Worm (Caenorhabditis elegans) whole organism, L4 larva: ENCODE measurements around the gene ZC513.14.

Experiments used
- F49E8.2 ChIP-seq: sonication (generic microtip); optimal IDR thresholded peaks from 2 replicates; lab custom pipeline; 2016; ENCODE audit warnings: missing compliant biosample characterization, mild to moderate bottlenecking, missing genetic modification characterization, borderline replicate concordance
- R02D3.7 ChIP-seq: fragments of 150-350 bp; sonication (generic microtip); optimal IDR thresholded peaks from 3 replicates; lab custom pipeline; 2014; ENCODE audit warnings: missing biosample characterization, missing genetic modification characterization
- Y48G9A.11 ChIP-seq: fragments of 200-800 bp; sonication (Bioruptor generic); IDR thresholded peaks from 2 replicates; pipeline ENCODE4 v1.3.6; 2022; ENCODE audit warnings: missing genetic modification reagents, missing genetic modification characterization, missing compliant biosample characterization
- ZK546.5 ChIP-seq, 2 experiments: sonication (generic microtip); optimal IDR thresholded peaks; 2 replicates each; lab custom pipeline; 2017; ENCODE audit warnings: missing biosample characterization in 2 of 2, missing genetic modification characterization in 2 of 2
- aly-2 ChIP-seq: sonication (generic microtip); optimal IDR thresholded peaks from 2 replicates; lab custom pipeline; 2018; ENCODE audit warnings: missing biosample characterization, missing genetic modification characterization
- attf-4 ChIP-seq: sonication (generic microtip); optimal IDR thresholded peaks from 3 replicates; lab custom pipeline; 2017; ENCODE audit warnings: missing biosample characterization, missing genetic modification characterization
- ceh-32 ChIP-seq: sonication (generic microtip); optimal IDR thresholded peaks from 2 replicates; lab custom pipeline; 2016; ENCODE audit warnings: mild to moderate bottlenecking, missing genetic modification characterization, missing compliant biosample characterization; ENCODE audit not compliant: poor library complexity
- ceh-44 ChIP-seq: fragments of 200-800 bp; sonication (Bioruptor generic); IDR thresholded peaks from 2 replicates; pipeline ENCODE4 v1.3.6; 2022; ENCODE audit warnings: missing genetic modification reagents, missing genetic modification characterization, missing compliant biosample characterization
- ceh-62 ChIP-seq: sonication (generic microtip); optimal IDR thresholded peaks from 2 replicates; lab custom pipeline; 2017; ENCODE audit warnings: missing biosample characterization, missing genetic modification characterization
- ceh-82 ChIP-seq: sonication (generic microtip); optimal IDR thresholded peaks from 2 replicates; lab custom pipeline; 2017; ENCODE audit warnings: missing biosample characterization, missing genetic modification characterization
- ctbp-1 ChIP-seq: fragments of 200-800 bp; sonication (Bioruptor generic); IDR thresholded peaks from 2 replicates; pipeline ENCODE4 v1.3.6; 2022; ENCODE audit warnings: missing genetic modification reagents, missing genetic modification characterization, missing compliant biosample characterization
- daf-16 ChIP-seq, 3 experiments: sonication (generic microtip); optimal IDR thresholded peaks; 2 replicates each; lab custom pipeline; 2016 to 2017; ENCODE audit warnings: missing genetic modification characterization in 3 of 3, missing genetic modification reagents in 3 of 3, mild to moderate bottlenecking in 2 of 3, missing compliant biosample characterization in 2 of 3, missing biosample characterization in 1 of 3, moderate library complexity in 1 of 3
- daf-19 ChIP-seq: fragments of 200-800 bp; sonication (Bioruptor generic); conservative IDR thresholded peaks from 2 replicates; pipeline ENCODE4 v1.3.6; 2022; ENCODE audit warnings: missing genetic modification characterization, missing compliant biosample characterization
- dmd-6 ChIP-seq: fragments of 200-800 bp; sonication (Bioruptor generic); IDR thresholded peaks from 2 replicates; pipeline ENCODE4 v1.3.6; 2022; ENCODE audit warnings: missing genetic modification reagents, missing genetic modification characterization, missing compliant biosample characterization
- dmd-8 ChIP-seq: fragments of 200-800 bp; sonication (Bioruptor generic); IDR thresholded peaks from 2 replicates; pipeline ENCODE4 v1.3.6; 2022; ENCODE audit warnings: missing genetic modification characterization, missing compliant biosample characterization
- dpl-1 ChIP-seq: fragments of 150-350 bp; optimal IDR thresholded peaks from 2 replicates; lab custom pipeline; 2014; ENCODE audit warnings: missing biosample characterization, missing genetic modification reagents, missing genetic modification characterization
- duxl-1 ChIP-seq: sonication (generic microtip); optimal IDR thresholded peaks from 2 replicates; lab custom pipeline; 2016; ENCODE audit warnings: mild to moderate bottlenecking, missing genetic modification characterization, moderate library complexity, missing compliant biosample characterization; ENCODE audit not compliant: poor library complexity
- dve-1 ChIP-seq: sonication (generic microtip); optimal IDR thresholded peaks from 2 replicates; lab custom pipeline; 2017; ENCODE audit warnings: antibody characterized with exemption, mild to moderate bottlenecking, missing genetic modification characterization, missing compliant biosample characterization; ENCODE audit not compliant: insufficient read depth
- egl-27 ChIP-seq: sonication (generic microtip); optimal IDR thresholded peaks from 3 replicates; lab custom pipeline; 2017; ENCODE audit warnings: missing biosample characterization, missing genetic modification reagents, missing genetic modification characterization
- fos-1 ChIP-seq: fragments of 150-350 bp; optimal IDR thresholded peaks from 2 replicates; lab custom pipeline; 2014; ENCODE audit warnings: missing biosample characterization, missing genetic modification characterization
- gei-8 ChIP-seq: fragments of 200-800 bp; sonication (Bioruptor generic); optimal IDR thresholded peaks from 2 replicates; lab custom pipeline; 2018; ENCODE audit warnings: mild to moderate bottlenecking, missing genetic modification characterization, missing compliant biosample characterization
- hlh-11 ChIP-seq: fragments of 200-800 bp; sonication (Bioruptor generic); optimal IDR thresholded peaks from 2 replicates; lab custom pipeline; 2018; ENCODE audit warnings: mild to moderate bottlenecking, missing genetic modification characterization, missing compliant biosample characterization
- hmg-1.1 ChIP-seq: fragments of 200-800 bp; sonication (Bioruptor generic); IDR thresholded peaks from 2 replicates; pipeline ENCODE4 v1.3.6; 2022; ENCODE audit warnings: missing genetic modification reagents, missing genetic modification characterization, missing compliant biosample characterization
- lin-13 ChIP-seq: fragments of 150-350 bp; optimal IDR thresholded peaks from 2 replicates; lab custom pipeline; 2014; ENCODE audit warnings: missing biosample characterization, missing genetic modification reagents, missing genetic modification characterization
- lin-15B ChIP-seq: fragments of 150-350 bp; sonication (generic microtip); optimal IDR thresholded peaks from 3 replicates; lab custom pipeline; 2014; ENCODE audit warnings: missing biosample characterization, missing genetic modification characterization
- lin-39 ChIP-seq: fragments of 150-350 bp; optimal IDR thresholded peaks from 2 replicates; lab custom pipeline; 2014; ENCODE audit warnings: missing biosample characterization, missing genetic modification reagents, missing genetic modification characterization
- madf-5 ChIP-seq, 2 experiments: fragments of 200-800 bp; sonication (Bioruptor generic); IDR thresholded peaks; 2 replicates each; pipeline ENCODE4 v1.3.6; 2022; ENCODE audit warnings: missing compliant biosample characterization in 2 of 2, missing genetic modification characterization in 2 of 2
- mdl-1 ChIP-seq, 2 experiments: fragments of 150-350 bp in 1 of 2; sonication (generic microtip) in 1 of 2; optimal IDR thresholded peaks; 2 replicates each; lab custom pipeline; 2014 to 2017; ENCODE audit warnings: missing biosample characterization in 2 of 2, missing genetic modification characterization in 2 of 2
- mdt-29 ChIP-seq: fragments of 200-800 bp; sonication (Bioruptor generic); IDR thresholded peaks from 2 replicates; pipeline ENCODE4 v1.3.6; 2022; ENCODE audit warnings: missing genetic modification reagents, missing genetic modification characterization, missing compliant biosample characterization
- mes-2 ChIP-seq: sonication (generic microtip); optimal IDR thresholded peaks from 2 replicates; lab custom pipeline; 2016; ENCODE audit warnings: missing genotype, mild to moderate bottlenecking, missing genetic modification characterization, missing compliant biosample characterization; ENCODE audit not compliant: poor library complexity, severe bottlenecking
- mxl-3 ChIP-seq: fragments of 200-800 bp; sonication (Bioruptor generic); optimal IDR thresholded peaks from 2 replicates; lab custom pipeline; 2018; ENCODE audit warnings: mild to moderate bottlenecking, missing genetic modification characterization, missing compliant biosample characterization
- nhr-10 ChIP-seq: fragments of 150-350 bp; optimal IDR thresholded peaks from 2 replicates; lab custom pipeline; 2014; ENCODE audit warnings: missing biosample characterization, missing genetic modification characterization
- nhr-28 ChIP-seq: fragments of 150-350 bp; optimal IDR thresholded peaks from 2 replicates; lab custom pipeline; 2014; ENCODE audit warnings: missing biosample characterization, missing genetic modification characterization
- nhr-41 ChIP-seq: fragments of 200-800 bp; sonication (Bioruptor generic); IDR thresholded peaks from 2 replicates; pipeline ENCODE4 v1.3.6; 2022; ENCODE audit warnings: missing genetic modification reagents, missing genetic modification characterization, missing compliant biosample characterization
- nhr-76 ChIP-seq: fragments of 150-350 bp; optimal IDR thresholded peaks from 2 replicates; lab custom pipeline; 2014; ENCODE audit warnings: missing biosample characterization, missing genetic modification characterization
- pha-4 ChIP-seq, 2 experiments: fragments of 150-350 bp in 1 of 2; fragments of 200-800 bp in 1 of 2; sonication (Bioruptor generic) in 1 of 2; IDR thresholded peaks in 1 of 2; optimal IDR thresholded peaks in 1 of 2; 2 replicates each; pipeline versions ENCODE4 v1.3.6 to Lab custom; 2014 to 2022; ENCODE audit warnings: missing genetic modification characterization in 2 of 2, missing genetic modification reagents in 2 of 2, missing biosample characterization in 1 of 2, missing compliant biosample characterization in 1 of 2
- pqm-1 ChIP-seq: sonication (generic microtip); optimal IDR thresholded peaks from 2 replicates; lab custom pipeline; 2017; ENCODE audit warnings: missing biosample characterization, missing genetic modification characterization
- saeg-2 ChIP-seq: fragments of 200-800 bp; sonication (Bioruptor generic); IDR thresholded peaks from 2 replicates; pipeline ENCODE4 v1.3.6; 2022; ENCODE audit warnings: missing genetic modification reagents, missing genetic modification characterization, missing compliant biosample characterization
- sdz-12 ChIP-seq: fragments of 200-800 bp; sonication (Bioruptor generic); optimal IDR thresholded peaks from 2 replicates; lab custom pipeline; 2018; ENCODE audit warnings: mild to moderate bottlenecking, missing genetic modification characterization, missing compliant biosample characterization
- set-16 ChIP-seq: fragments of 200-800 bp; sonication (Bioruptor generic); IDR thresholded peaks from 2 replicates; pipeline ENCODE4 v1.3.6; 2022; ENCODE audit warnings: missing genetic modification reagents, missing genetic modification characterization, missing compliant biosample characterization
- snpc-1.2 ChIP-seq: fragments of 200-800 bp; sonication (Bioruptor generic); IDR thresholded peaks from 2 replicates; pipeline ENCODE4 v1.3.6; 2022; ENCODE audit warnings: missing genetic modification reagents, missing genetic modification characterization, missing compliant biosample characterization
- snpc-4 ChIP-seq: fragments of 150-350 bp; optimal IDR thresholded peaks from 2 replicates; lab custom pipeline; 2014; ENCODE audit warnings: missing biosample characterization, missing genetic modification characterization
- spr-1 ChIP-seq: sonication (generic microtip); optimal IDR thresholded peaks from 2 replicates; lab custom pipeline; 2016; ENCODE audit warnings: mild to moderate bottlenecking, missing genetic modification characterization, missing compliant biosample characterization
- tra-1 ChIP-seq: fragments of 200-800 bp; sonication (Bioruptor generic); IDR thresholded peaks from 2 replicates; pipeline ENCODE4 v1.3.6; 2022; ENCODE audit warnings: missing genetic modification reagents, missing genetic modification characterization, missing compliant biosample characterization
- unc-39 ChIP-seq: sonication (generic microtip); optimal IDR thresholded peaks from 2 replicates; lab custom pipeline; 2017; ENCODE audit warnings: missing biosample characterization, missing genetic modification characterization
- vab-7 ChIP-seq: fragments of 200-800 bp; sonication (Bioruptor generic); IDR thresholded peaks from 2 replicates; pipeline ENCODE4 v1.3.6; 2022; ENCODE audit warnings: missing genetic modification reagents, missing genetic modification characterization, missing compliant biosample characterization
- zfp-3 ChIP-seq: fragments of 200-800 bp; sonication (Bioruptor generic); conservative IDR thresholded peaks from 2 replicates; pipeline ENCODE4 v1.3.6; 2022; ENCODE audit warnings: missing genetic modification reagents, missing genetic modification characterization, missing compliant biosample characterization
- zip-11 ChIP-seq: fragments of 200-800 bp; sonication (Bioruptor generic); IDR thresholded peaks from 2 replicates; pipeline ENCODE4 v1.3.6; 2022; ENCODE audit warnings: missing genetic modification characterization, missing compliant biosample characterization

ZC513.14 gene

ce11 chrV:8019783-8020182, 16.1 kb downstream of the ZC513.14 start:
- TF ChIP-seq nhr-28 (peak; percentile 45), aly-2 (tag; lab: Kevin White, UChicago) (no peak), mxl-3 (GFP tag; lab: Kevin White, UChicago) (no peak), set-16 (GFP tag; lab: Robert Waterston, UW) (no peak), hmg-1.1 (GFP tag; lab: Robert Waterston, UW) (no peak), snpc-4 (no peak), ceh-44 (GFP tag; lab: Robert Waterston, UW) (no peak), ctbp-1 (GFP tag; lab: Robert Waterston, UW) (no peak), ZK546.5 (tag; optimal IDR thresholded peaks at IDR 0.05; lab: Kevin White, UChicago) (no peak), daf-16 (GFP tag; optimal IDR thresholded peaks at IDR 0.05; lab: Kevin White, UChicago) (no peak), daf-16 (tag; optimal IDR thresholded peaks at IDR 0.05; lab: Kevin White, UChicago) (peak; percentile 20), snpc-1.2 (GFP tag; lab: Robert Waterston, UW) (no peak), nhr-76 (tag; lab: Kevin White, UChicago) (no peak), dve-1 (tag; lab: Kevin White, UChicago) (peak; percentile 1), madf-5 (GFP tag; IDR thresholded peaks at IDR 0.05; lab: Robert Waterston, UW) (no peak), dmd-6 (GFP tag; lab: Robert Waterston, UW) (peak; percentile 32; the same call in 1 of the 2 replicates), spr-1 (tag; lab: Kevin White, UChicago) (no peak), pha-4 (GFP tag; IDR thresholded peaks at IDR 0.05; lab: Robert Waterston, UW) (no peak), pha-4 (tag; optimal IDR thresholded peaks at IDR 0.05; lab: Kevin White, UChicago) (no peak)

ce11 chrV:8018919-8019318, 16.9 kb downstream of the ZC513.14 start:
- TF ChIP-seq mdt-29 (GFP tag; lab: Robert Waterston, UW): no peak
- no peak for TF ChIP-seq sdz-12
- TF ChIP-seq dmd-6 (GFP tag; lab: Robert Waterston, UW): peak; percentile 54
- no peak for TF ChIP-seq nhr-10
- TF ChIP-seq snpc-1.2 (GFP tag; lab: Robert Waterston, UW): no peak
- no peak for TF ChIP-seq ceh-62 (tag; lab: Kevin White, UChicago)
- TF ChIP-seq lin-13 (GFP tag; lab: Kevin White, UChicago): no peak
- TF ChIP-seq ceh-32 (tag; lab: Kevin White, UChicago): no peak
- no peak for TF ChIP-seq tra-1 (GFP tag; lab: Robert Waterston, UW)
- TF ChIP-seq egl-27 (tag; lab: Kevin White, UChicago): no peak
- no peak for TF ChIP-seq R02D3.7
- no peak for TF ChIP-seq gei-8 (GFP tag; lab: Kevin White, UChicago)
- no peak for TF ChIP-seq vab-7 (GFP tag; lab: Robert Waterston, UW)
- TF ChIP-seq fos-1: no peak
- TF ChIP-seq F49E8.2: no peak
- no peak for TF ChIP-seq lin-15B (tag; lab: Kevin White, UChicago)
- no peak for TF ChIP-seq attf-4 (tag; lab: Kevin White, UChicago)
- no peak for TF ChIP-seq dmd-8
- no peak for TF ChIP-seq Y48G9A.11
- no peak for TF ChIP-seq mdl-1 (tag; optimal IDR thresholded peaks at IDR 0.05; lab: Kevin White, UChicago)
- TF ChIP-seq daf-16 (GFP tag; optimal IDR thresholded peaks at IDR 0.05; lab: Kevin White, UChicago): no peak
- peak; percentile 5 for TF ChIP-seq daf-16 (tag; optimal IDR thresholded peaks at IDR 0.05; lab: Kevin White, UChicago)
- no peak for TF ChIP-seq zip-11 (GFP tag; lab: Robert Waterston, UW)
- TF ChIP-seq nhr-28: peak; percentile 40
- no peak for TF ChIP-seq lin-39 (tag; lab: Kevin White, UChicago)
- TF ChIP-seq saeg-2: no peak
- TF ChIP-seq dve-1 (tag; lab: Kevin White, UChicago): peak; percentile 36
- peak; percentile 17 for TF ChIP-seq hlh-11 (tag; lab: Kevin White, UChicago)
- no peak for TF ChIP-seq zfp-3 (GFP tag; lab: Robert Waterston, UW)
- no peak for TF ChIP-seq dpl-1 (GFP tag; lab: Kevin White, UChicago)
- peak; percentile 37 for TF ChIP-seq pqm-1
- peak; percentile 16 for TF ChIP-seq mes-2 (tag; lab: Kevin White, UChicago)
- no peak for TF ChIP-seq unc-39 (tag; lab: Kevin White, UChicago)
- no peak for TF ChIP-seq ceh-82 (tag; lab: Kevin White, UChicago)
- no peak for TF ChIP-seq nhr-41 (GFP tag; lab: Robert Waterston, UW)
- TF ChIP-seq duxl-1 (tag; lab: Kevin White, UChicago): no peak
- TF ChIP-seq daf-19 (GFP tag; lab: Robert Waterston, UW): no peak
